Worm (Caenorhabditis elegans): ENCODE results near the gene W04G3.10.
A peak's percentile ranks its signal among the peaks of the same experiment; 100 is the strongest.

The W04G3.10 gene

DNA sequence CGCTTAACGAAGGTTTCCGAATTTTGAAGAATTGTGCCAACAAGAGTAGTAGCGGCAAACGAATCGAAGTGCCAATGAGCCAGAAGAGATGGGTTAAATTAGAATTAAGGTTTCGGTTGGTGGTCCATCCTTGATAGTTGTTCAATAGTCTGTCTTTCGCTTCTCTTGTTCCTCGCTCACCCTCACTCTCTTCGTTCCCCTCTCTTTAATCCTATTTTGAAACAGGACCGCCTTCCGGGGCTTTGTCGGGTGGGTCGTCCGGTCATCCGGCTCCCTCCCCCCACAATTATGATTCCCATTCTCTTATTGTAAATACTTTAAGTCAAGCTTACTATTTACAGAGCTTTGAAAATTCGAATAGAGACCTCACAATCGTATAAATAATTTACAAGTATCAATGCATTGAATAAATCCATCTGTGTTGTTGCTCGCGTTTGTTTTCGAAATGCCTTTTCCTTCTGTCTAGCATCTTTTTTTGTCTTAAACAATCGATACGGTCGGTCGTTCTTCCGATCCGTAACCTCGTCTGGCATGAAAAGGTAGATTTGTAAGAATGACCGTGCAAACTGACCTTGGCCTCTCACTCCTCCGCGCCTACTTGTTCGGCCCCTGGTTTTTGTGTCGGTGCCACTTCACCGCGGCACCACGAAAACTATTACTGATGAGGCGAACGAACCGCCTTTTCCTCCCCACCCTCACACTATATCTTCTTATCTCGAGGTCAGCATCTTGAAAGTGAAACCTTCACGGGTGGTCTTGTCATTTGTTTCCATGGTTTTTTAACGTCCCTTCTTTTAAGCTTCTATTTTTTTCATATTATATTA, 44.7 kb downstream of the W04G3.10 start:
- TF ChIP-seq unc-42 (tag; optimal IDR thresholded peaks at IDR 0.05) (peak; percentile 88), unc-86 (tag; optimal IDR thresholded peaks at IDR 0.05) (no peak)

- no peak for TF ChIP-seq eyg-1 (tag; optimal IDR thresholded peaks at IDR 0.05)
Measured at ce11 chrX:11032412-11032811, 45.6 kb downstream of the W04G3.10 start.

DNA sequence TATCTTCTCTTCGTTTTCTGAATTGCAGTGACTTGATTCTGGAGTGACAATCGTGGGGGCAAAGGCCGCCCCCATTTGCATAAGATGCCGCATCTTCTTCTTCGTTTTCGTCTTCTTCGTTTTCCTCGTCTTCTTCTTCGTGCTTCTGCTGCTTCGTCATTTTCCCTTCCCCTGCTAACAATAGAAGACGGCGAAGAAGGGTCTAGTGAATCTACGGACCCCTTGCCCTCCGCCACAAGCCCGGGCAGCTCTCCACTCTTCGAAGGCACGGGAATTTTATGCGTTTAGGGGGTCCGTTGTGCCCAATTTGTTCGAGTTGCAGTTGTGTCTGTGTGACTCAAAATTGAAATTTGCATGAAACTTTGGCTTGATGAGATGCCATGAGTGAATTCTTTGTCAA, 46.2 kb downstream of the W04G3.10 start:
- TF ChIP-seq pros-1 (tag; optimal IDR thresholded peaks at IDR 0.05) (peak; percentile 61), ceh-18 (tag; optimal IDR thresholded peaks at IDR 0.05) (no peak), rnt-1 (tag; optimal IDR thresholded peaks at IDR 0.05) (no peak), ceh-19 (GFP tag; optimal IDR thresholded peaks at IDR 0.05) (no peak), lin-11 (tag; optimal IDR thresholded peaks at IDR 0.05) (no peak), pag-3 (tag; optimal IDR thresholded peaks at IDR 0.05; ENCODE audit: borderline replicate concordance) (no peak), zip-5 (tag; optimal IDR thresholded peaks at IDR 0.05) (no peak), C38D4.7 (GFP tag; optimal IDR thresholded peaks at IDR 0.05) (peak; percentile 33), hlh-6 (tag; optimal IDR thresholded peaks at IDR 0.05) (no peak), ceh-2 (tag; optimal IDR thresholded peaks at IDR 0.05) (no peak), C08G9.2 (tag; optimal IDR thresholded peaks at IDR 0.05) (no peak), unc-42 (tag; optimal IDR thresholded peaks at IDR 0.05) (peak; percentile 16), ets-4 (tag; optimal IDR thresholded peaks at IDR 0.05) (no peak), unc-86 (tag; optimal IDR thresholded peaks at IDR 0.05) (no peak), nhr-232 (tag; optimal IDR thresholded peaks at IDR 0.05) (no peak), hlh-15 (tag; optimal IDR thresholded peaks at IDR 0.05) (no peak)

- peak; percentile 94 for TF ChIP-seq rnt-1 (tag; optimal IDR thresholded peaks at IDR 0.05)
- no peak for TF ChIP-seq fkh-6 (tag; optimal IDR thresholded peaks at IDR 0.05)
- TF ChIP-seq dve-1 (tag; optimal IDR thresholded peaks at IDR 0.05), result peak; percentile 52
- no peak for TF ChIP-seq fkh-10 (GFP tag; optimal IDR thresholded peaks at IDR 0.05)
- TF ChIP-seq syd-9 (tag; optimal IDR thresholded peaks at IDR 0.05), result peak; percentile 73
- TF ChIP-seq ceh-2 (tag; optimal IDR thresholded peaks at IDR 0.05), result peak; percentile 86
- TF ChIP-seq ceh-6 (GFP tag; optimal IDR thresholded peaks at IDR 0.05), result peak; percentile 76
- no peak for TF ChIP-seq sox-2 (GFP tag; IDR thresholded peaks at IDR 0.05)
- TF ChIP-seq madf-2 (tag; optimal IDR thresholded peaks at IDR 0.05), result peak; percentile 73
- TF ChIP-seq ceh-19 (GFP tag; optimal IDR thresholded peaks at IDR 0.05), result peak; percentile 51
- TF ChIP-seq C38D4.7 (GFP tag; optimal IDR thresholded peaks at IDR 0.05), result no peak
- no peak for TF ChIP-seq ceh-45 (GFP tag; IDR thresholded peaks at IDR 0.05)
- TF ChIP-seq pqm-1 (tag; optimal IDR thresholded peaks at IDR 0.05), result no peak
- peak; percentile 90 for TF ChIP-seq ceh-34 (tag; optimal IDR thresholded peaks at IDR 0.05)
- TF ChIP-seq ttx-3 (tag; optimal IDR thresholded peaks at IDR 0.05), result no peak
- no peak for TF ChIP-seq unc-86 (tag; optimal IDR thresholded peaks at IDR 0.05)
- peak; percentile 90 for TF ChIP-seq pros-1 (tag; optimal IDR thresholded peaks at IDR 0.05)
- peak; percentile 9 for TF ChIP-seq ahr-1 (tag; optimal IDR thresholded peaks at IDR 0.05)
- TF ChIP-seq eyg-1 (tag; optimal IDR thresholded peaks at IDR 0.05), result peak; percentile 71
- peak; percentile 58 for TF ChIP-seq pag-3 (tag; optimal IDR thresholded peaks at IDR 0.05; ENCODE audit: borderline replicate concordance)
- peak; percentile 85 for TF ChIP-seq unc-55 (GFP tag; optimal IDR thresholded peaks at IDR 0.05)
- no peak for TF ChIP-seq hlh-15 (tag; optimal IDR thresholded peaks at IDR 0.05)
- TF ChIP-seq ceh-31 (tag; optimal IDR thresholded peaks at IDR 0.05), result peak; percentile 97
- TF ChIP-seq ceh-18 (tag; optimal IDR thresholded peaks at IDR 0.05), result peak; percentile 86
- TF ChIP-seq unc-3 (GFP tag; conservative IDR thresholded peaks at IDR 0.05), result 0 out of 2 replicates have a peak, but pooled peaks have one; percentile 14
- no peak for TF ChIP-seq unc-3 (tag; optimal IDR thresholded peaks at IDR 0.05)
- TF ChIP-seq dmd-4 (tag; optimal IDR thresholded peaks at IDR 0.05; ENCODE audit: borderline replicate concordance), result no peak
- TF ChIP-seq K09A11.1 (tag; optimal IDR thresholded peaks at IDR 0.05; ENCODE audit: insufficient read depth), result peak; percentile 16
- peak; percentile 77 for TF ChIP-seq hlh-6 (tag; optimal IDR thresholded peaks at IDR 0.05)
- TF ChIP-seq ceh-14 (tag; optimal IDR thresholded peaks at IDR 0.05), result peak; percentile 80
- peak; percentile 45 for TF ChIP-seq lim-6 (tag; optimal IDR thresholded peaks at IDR 0.05)
- TF ChIP-seq hlh-8 (tag; optimal IDR thresholded peaks at IDR 0.05), result peak; percentile 69
- no peak for TF ChIP-seq nhr-11 (tag; optimal IDR thresholded peaks at IDR 0.05)
- TF ChIP-seq ceh-24 (tag; optimal IDR thresholded peaks at IDR 0.05), result no peak
- peak; percentile 83 for TF ChIP-seq sdc-2 (tag; optimal IDR thresholded peaks at IDR 0.05)
- TF ChIP-seq nhr-232 (tag; optimal IDR thresholded peaks at IDR 0.05), result no peak
- peak; percentile 67 for TF ChIP-seq pax-1 (tag; optimal IDR thresholded peaks at IDR 0.05)
- peak; percentile 74 for TF ChIP-seq ets-4 (tag; optimal IDR thresholded peaks at IDR 0.05)
Measured at ce11 chrX:11031047-11031695, 46.9 kb downstream of the W04G3.10 start.
